Worm (Caenorhabditis elegans): Measurements from ENCODE around the gene T04G9.4.

ce11 chrX:725868-726267 lies 46.4 kb upstream of the T04G9.4 start, which contains the start of gene sli-1:
- TF ChIP-seq ama-1 (optimal IDR thresholded peaks at IDR 0.05) (no peak), ama-1 (GFP tag; optimal IDR thresholded peaks at IDR 0.05) (no peak), ceh-79 (tag; optimal IDR thresholded peaks at IDR 0.05) (no peak), attf-6 (GFP tag; IDR thresholded peaks at IDR 0.05) (no peak), mes-4 (tag; optimal IDR thresholded peaks at IDR 0.05) (no peak), hmg-1.2 (GFP tag; IDR thresholded peaks at IDR 0.05) (no peak), F55B11.4 (tag; optimal IDR thresholded peaks at IDR 0.05; ENCODE audit: borderline replicate concordance, insufficient read depth) (no peak), D2030.7 (GFP tag; IDR thresholded peaks at IDR 0.05) (no peak), unc-62 (GFP tag; optimal IDR thresholded peaks at IDR 0.05) (no peak), snpc-4 (GFP tag; optimal IDR thresholded peaks at IDR 0.05) (no peak), snpc-4 (tag; optimal IDR thresholded peaks at IDR 0.05) (no peak), nhr-179 (tag; optimal IDR thresholded peaks at IDR 0.05) (no peak), C17E4.6 (GFP tag; IDR thresholded peaks at IDR 0.05) (no peak), ccch-3 (GFP tag; optimal IDR thresholded peaks at IDR 0.05) (no peak), F49E8.2 (tag; optimal IDR thresholded peaks at IDR 0.05; ENCODE audit: insufficient read depth) (no peak)
